Worm (Caenorhabditis elegans) whole organism, L4 larva: ENCODE data around the gene C35A5.4.

Experiments
- D1046.2 ChIP-seq: fragments of 200-800 bp; sonication (Bioruptor generic); IDR thresholded peaks from 2 replicates; pipeline ENCODE4 v1.3.6; 2022; ENCODE audit warnings: missing genetic modification characterization, missing compliant biosample characterization
- Y75B8A.6 ChIP-seq: fragments of 200-800 bp; sonication (Bioruptor generic); IDR thresholded peaks from 2 replicates; pipeline ENCODE4 v1.3.6; 2022; ENCODE audit warnings: missing genetic modification reagents, missing genetic modification characterization, missing compliant biosample characterization
- ceh-82 ChIP-seq: sonication (generic microtip); optimal IDR thresholded peaks from 2 replicates; lab custom pipeline; 2017; ENCODE audit warnings: missing biosample characterization, missing genetic modification characterization
- ces-1 ChIP-seq: fragments of 150-350 bp; sonication (generic microtip); optimal IDR thresholded peaks from 4 replicates; lab custom pipeline; 2014; ENCODE audit warnings: missing biosample characterization, missing genetic modification reagents, missing genetic modification characterization
- dpl-1 ChIP-seq: fragments of 150-350 bp; optimal IDR thresholded peaks from 2 replicates; lab custom pipeline; 2014; ENCODE audit warnings: missing biosample characterization, missing genetic modification reagents, missing genetic modification characterization
- lin-39 ChIP-seq: fragments of 150-350 bp; optimal IDR thresholded peaks from 2 replicates; lab custom pipeline; 2014; ENCODE audit warnings: missing biosample characterization, missing genetic modification reagents, missing genetic modification characterization
- mes-2 ChIP-seq: sonication (generic microtip); optimal IDR thresholded peaks from 2 replicates; lab custom pipeline; 2016; ENCODE audit warnings: missing genotype, mild to moderate bottlenecking, missing genetic modification characterization, missing compliant biosample characterization; ENCODE audit not compliant: poor library complexity, severe bottlenecking
- nhr-237 ChIP-seq: sonication (generic microtip); optimal IDR thresholded peaks from 2 replicates; lab custom pipeline; 2017; ENCODE audit warnings: missing biosample characterization, missing genetic modification characterization
- tag-97 ChIP-seq: fragments of 200-800 bp; sonication (Bioruptor generic); IDR thresholded peaks from 2 replicates; pipeline ENCODE4 v1.3.6; 2022; ENCODE audit warnings: missing genetic modification characterization, missing compliant biosample characterization

ce11 chrV:10476864-10477443 is 19.9 kb upstream of the C35A5.4 start:
- TF ChIP-seq lin-39 (tag; lab: Kevin White, UChicago) (no peak), ces-1 (GFP tag; lab: Kevin White, UChicago) (no peak), ceh-82 (tag; lab: Kevin White, UChicago) (no peak), dpl-1 (GFP tag; lab: Kevin White, UChicago) (no peak), nhr-237 (tag; lab: Kevin White, UChicago) (no peak), D1046.2 (GFP tag; lab: Robert Waterston, UW) (no peak), mes-2 (tag; lab: Kevin White, UChicago) (no peak), tag-97 (GFP tag; lab: Robert Waterston, UW) (no peak), Y75B8A.6 (GFP tag; lab: Robert Waterston, UW) (no peak)
